Worm (Caenorhabditis elegans) whole organism, L1 larva: ENCODE results near the gene chca-1.

Experiments used
- C16A3.4 ChIP-seq: fragments of 150-350 bp; optimal IDR thresholded peaks from 2 replicates; lab custom pipeline; 2014; ENCODE audit warnings: missing biosample characterization, missing genetic modification characterization
- C34B4.2 ChIP-seq: sonication (generic microtip); optimal IDR thresholded peaks from 2 replicates; lab custom pipeline; 2017; ENCODE audit warnings: mild to moderate bottlenecking, missing genetic modification characterization, missing compliant biosample characterization
- aha-1 ChIP-seq: fragments of 150-350 bp; optimal IDR thresholded peaks from 2 replicates; lab custom pipeline; 2014; ENCODE audit warnings: missing biosample characterization, missing genetic modification characterization
- alr-1 ChIP-seq: fragments of 200-800 bp; sonication (Bioruptor generic); optimal IDR thresholded peaks from 2 replicates; lab custom pipeline; 2018; ENCODE audit warnings: borderline replicate concordance, mild to moderate bottlenecking, missing genetic modification characterization, missing compliant biosample characterization
- aly-2 ChIP-seq: fragments of 150-350 bp; optimal IDR thresholded peaks from 2 replicates; lab custom pipeline; 2014; ENCODE audit warnings: missing biosample characterization, missing genetic modification characterization
- blmp-1 ChIP-seq: fragments of 150-350 bp; optimal IDR thresholded peaks from 2 replicates; lab custom pipeline; 2014; ENCODE audit warnings: missing biosample characterization, missing genetic modification characterization
- ceh-8 ChIP-seq: fragments of 200-800 bp; sonication (Bioruptor generic); optimal IDR thresholded peaks from 2 replicates; lab custom pipeline; 2018; ENCODE audit warnings: mild to moderate bottlenecking, missing genetic modification characterization, moderate library complexity, missing compliant biosample characterization
- ceh-88 ChIP-seq: fragments of 200-800 bp; sonication (Bioruptor generic); IDR thresholded peaks from 2 replicates; pipeline ENCODE4 v1.3.6; 2022; ENCODE audit warnings: missing genetic modification characterization, missing compliant biosample characterization
- ceh-90 ChIP-seq: sonication (generic microtip); optimal IDR thresholded peaks from 2 replicates; lab custom pipeline; 2016; ENCODE audit warnings: missing genetic modification characterization, missing compliant biosample characterization
- efl-1 ChIP-seq, 4 experiments: fragments of 150-350 bp; optimal IDR thresholded peaks in 3 of 4; peaks in 1 of 4; 1 replicate in 1 of 4; 2 replicates in 3 of 4; lab custom pipeline; 2014; ENCODE audit warnings: missing biosample characterization in 2 of 4, missing genetic modification characterization in 2 of 4, missing genetic modification reagents in 2 of 4
- efl-3 ChIP-seq: fragments of 200-800 bp; sonication (Bioruptor generic); optimal IDR thresholded peaks from 2 replicates; lab custom pipeline; 2018; ENCODE audit warnings: mild to moderate bottlenecking, missing genetic modification characterization, missing compliant biosample characterization
- egl-13 ChIP-seq: sonication (generic microtip); optimal IDR thresholded peaks from 2 replicates; lab custom pipeline; 2016; ENCODE audit warnings: missing genotype, missing genetic modification reagents, missing genetic modification characterization, missing compliant biosample characterization
- fkh-8 ChIP-seq: sonication (generic microtip); optimal IDR thresholded peaks from 2 replicates; lab custom pipeline; 2016; ENCODE audit warnings: mild to moderate bottlenecking, missing genetic modification characterization, missing compliant biosample characterization
- lin-14 ChIP-seq: fragments of 200-800 bp; sonication (Bioruptor generic); optimal IDR thresholded peaks from 2 replicates; lab custom pipeline; 2018; ENCODE audit warnings: mild to moderate bottlenecking, missing genetic modification characterization, moderate library complexity, missing compliant biosample characterization
- lin-35 ChIP-seq, 2 experiments: fragments of 150-350 bp; optimal IDR thresholded peaks; 2 replicates each; lab custom pipeline; 2014; ENCODE audit warnings: missing biosample characterization in 2 of 2, missing genetic modification characterization in 2 of 2, missing genetic modification reagents in 2 of 2
- lin-39 ChIP-seq: fragments of 150-350 bp; optimal IDR thresholded peaks from 2 replicates; lab custom pipeline; 2014; ENCODE audit warnings: missing biosample characterization, missing genetic modification reagents, missing genetic modification characterization
- lir-3 ChIP-seq: sonication (generic microtip); optimal IDR thresholded peaks from 2 replicates; lab custom pipeline; 2016; ENCODE audit warnings: mild to moderate bottlenecking, missing genetic modification characterization, moderate library complexity, missing compliant biosample characterization; ENCODE audit not compliant: poor library complexity
- lsy-2 ChIP-seq, 2 experiments: fragments of 150-350 bp; optimal IDR thresholded peaks; 2 replicates each; lab custom pipeline; 2014; ENCODE audit warnings: missing biosample characterization in 2 of 2, missing genetic modification characterization in 2 of 2
- mef-2 ChIP-seq: fragments of 150-350 bp; optimal IDR thresholded peaks from 2 replicates; lab custom pipeline; 2014; ENCODE audit warnings: missing biosample characterization, missing genetic modification characterization
- nhr-20 ChIP-seq: sonication (generic microtip); optimal IDR thresholded peaks from 2 replicates; lab custom pipeline; 2016; ENCODE audit warnings: mild to moderate bottlenecking, missing genetic modification characterization, missing compliant biosample characterization
- nhr-237 ChIP-seq: fragments of 150-350 bp; optimal IDR thresholded peaks from 2 replicates; lab custom pipeline; 2014; ENCODE audit warnings: missing biosample characterization, missing genetic modification characterization
- nhr-71 ChIP-seq: sonication (generic microtip); optimal IDR thresholded peaks from 2 replicates; lab custom pipeline; 2016; ENCODE audit warnings: mild to moderate bottlenecking, missing genetic modification characterization, moderate library complexity, missing compliant biosample characterization
- nhr-77 ChIP-seq: fragments of 150-350 bp; optimal IDR thresholded peaks from 2 replicates; lab custom pipeline; 2014; ENCODE audit warnings: missing biosample characterization, missing genetic modification characterization
- nhr-85 ChIP-seq: sonication (generic microtip); peaks from one replicate; lab custom pipeline; 2016; ENCODE audit warnings: missing genetic modification characterization, inconsistent platforms, missing compliant biosample characterization
- pax-3 ChIP-seq: fragments of 200-800 bp; sonication (Bioruptor generic); optimal IDR thresholded peaks from 2 replicates; lab custom pipeline; 2018; ENCODE audit warnings: mild to moderate bottlenecking, missing genetic modification characterization, moderate library complexity, missing compliant biosample characterization
- rnt-1 ChIP-seq: sonication (generic microtip); optimal IDR thresholded peaks from 2 replicates; lab custom pipeline; 2016; ENCODE audit warnings: mild to moderate bottlenecking, missing genetic modification characterization, moderate library complexity, missing compliant biosample characterization
- snu-23 ChIP-seq: sonication (generic microtip); optimal IDR thresholded peaks from 2 replicates; lab custom pipeline; 2016; ENCODE audit warnings: missing genetic modification characterization, missing compliant biosample characterization
- sox-4 ChIP-seq: sonication (generic microtip); optimal IDR thresholded peaks from 2 replicates; lab custom pipeline; 2016; ENCODE audit warnings: missing genetic modification characterization, missing compliant biosample characterization
- swsn-7 ChIP-seq: sonication (generic microtip); optimal IDR thresholded peaks from 2 replicates; lab custom pipeline; 2016; ENCODE audit warnings: missing genetic modification characterization, missing compliant biosample characterization
- tlp-1 ChIP-seq: fragments of 150-350 bp; optimal IDR thresholded peaks from 2 replicates; lab custom pipeline; 2014; ENCODE audit warnings: missing biosample characterization, missing genetic modification characterization
- unc-62 ChIP-seq: fragments of 150-350 bp; optimal IDR thresholded peaks from 2 replicates; lab custom pipeline; 2014; ENCODE audit warnings: missing biosample characterization, missing genetic modification reagents, missing genetic modification characterization
- unc-86 ChIP-seq: sonication (generic microtip); optimal IDR thresholded peaks from 2 replicates; lab custom pipeline; 2016; ENCODE audit warnings: missing genetic modification characterization, missing compliant biosample characterization
- vab-15 ChIP-seq: sonication (generic microtip); optimal IDR thresholded peaks from 2 replicates; lab custom pipeline; 2017; ENCODE audit warnings: missing genotype, mild to moderate bottlenecking, missing genetic modification characterization, missing compliant biosample characterization

Gene chca-1

DNA sequence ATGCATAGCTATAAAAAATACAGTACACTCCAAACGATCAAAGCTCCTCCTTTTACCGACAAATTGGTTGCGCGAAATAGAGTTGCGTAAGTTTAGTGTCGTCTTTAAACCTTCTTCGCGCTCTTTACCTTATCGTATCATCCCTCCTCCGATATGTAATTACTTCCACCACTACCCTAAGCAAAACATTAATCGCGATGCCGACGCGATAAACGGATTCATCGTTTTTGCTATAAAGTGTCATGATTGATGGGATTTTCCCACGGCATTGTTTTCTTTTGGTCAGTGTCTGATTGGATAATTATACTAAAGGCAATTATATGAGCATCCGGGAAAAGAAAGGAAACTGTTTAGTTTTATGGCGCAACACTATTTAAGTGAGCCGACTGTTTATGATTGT, 32.4 kb upstream of the chca-1 start:
- TF ChIP-seq lin-14 (GFP tag; lab: Kevin White, UChicago) (peak; percentile 6), ceh-8 (GFP tag; lab: Kevin White, UChicago) (no peak), blmp-1 (tag; lab: Kevin White, UChicago) (peak; percentile 14), rnt-1 (peak; percentile 20)

DNA sequence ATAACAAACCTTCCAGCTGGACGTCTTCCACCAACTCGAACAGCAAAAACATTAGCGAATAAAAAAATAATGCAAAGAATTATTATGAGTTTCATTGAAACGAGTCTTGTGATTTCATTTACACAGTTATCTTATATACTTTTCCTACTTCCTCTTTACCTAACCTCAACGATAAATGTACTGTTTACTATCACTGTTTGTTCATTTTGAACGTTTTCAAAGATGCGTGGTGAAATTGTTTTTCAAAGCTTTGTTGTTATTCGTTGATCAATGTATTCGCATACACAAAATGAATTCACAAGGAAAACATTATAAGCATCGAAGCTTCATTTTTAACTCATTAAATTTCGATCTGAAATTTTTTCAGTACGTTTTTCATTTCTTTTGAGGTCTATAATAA, 28.9 kb upstream of the chca-1 start, which contains the start of gene W09C2.7:
W09C2.7 (minus strand) TSS at position 101 of the 400 bp plus-strand sequence.
- TF ChIP-seq unc-86 (tag; lab: Kevin White, UChicago): no peak
- no peak for TF ChIP-seq tlp-1 (tag; lab: Kevin White, UChicago)
- TF ChIP-seq efl-3: no peak
- TF ChIP-seq lin-39 (tag; lab: Kevin White, UChicago): no peak
- TF ChIP-seq C34B4.2 (tag; lab: Kevin White, UChicago): no peak
- TF ChIP-seq nhr-85 (tag; lab: Kevin White, UChicago): no peak
- no peak for TF ChIP-seq lsy-2 (tag; optimal IDR thresholded peaks at IDR 0.05; lab: Kevin White, UChicago)

DNA sequence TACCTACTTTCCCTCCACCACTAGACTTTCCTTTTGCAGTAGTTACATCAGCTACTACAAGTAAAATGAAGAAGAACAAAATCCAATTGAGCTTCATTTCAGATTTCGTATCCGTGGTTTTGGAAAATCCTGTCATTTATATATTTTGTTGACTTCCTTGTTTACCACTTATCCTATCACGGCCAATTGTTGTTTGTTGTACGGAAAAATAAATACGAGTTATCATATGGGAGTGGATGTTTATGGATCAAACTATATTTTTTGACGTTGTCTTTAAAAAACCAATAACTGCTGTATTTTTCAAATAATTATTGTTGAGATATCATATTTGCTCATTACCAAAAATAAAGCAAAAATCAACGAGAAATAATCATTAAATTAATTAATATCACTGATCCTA, 27.9 kb upstream of the chca-1 start, which contains the start of gene W09C2.9:
W09C2.9 (minus strand) TSS at position 101 of the 400 bp plus-strand sequence.
- TF ChIP-seq unc-62: no peak
- TF ChIP-seq ceh-90 (tag; lab: Kevin White, UChicago): no peak
- TF ChIP-seq ceh-88: no peak
- TF ChIP-seq lin-14 (GFP tag; lab: Kevin White, UChicago): no peak
- TF ChIP-seq vab-15 (tag; lab: Kevin White, UChicago): no peak
- no peak for TF ChIP-seq sox-4 (tag; lab: Kevin White, UChicago)
- TF ChIP-seq swsn-7 (tag; lab: Kevin White, UChicago): no peak
- no peak for TF ChIP-seq lir-3 (tag; lab: Kevin White, UChicago)
- no peak for TF ChIP-seq C16A3.4 (tag; lab: Kevin White, UChicago)
- no peak for TF ChIP-seq mef-2
- TF ChIP-seq nhr-71 (tag; lab: Kevin White, UChicago): no peak
- no peak for TF ChIP-seq pax-3 (tag; lab: Kevin White, UChicago)

DNA sequence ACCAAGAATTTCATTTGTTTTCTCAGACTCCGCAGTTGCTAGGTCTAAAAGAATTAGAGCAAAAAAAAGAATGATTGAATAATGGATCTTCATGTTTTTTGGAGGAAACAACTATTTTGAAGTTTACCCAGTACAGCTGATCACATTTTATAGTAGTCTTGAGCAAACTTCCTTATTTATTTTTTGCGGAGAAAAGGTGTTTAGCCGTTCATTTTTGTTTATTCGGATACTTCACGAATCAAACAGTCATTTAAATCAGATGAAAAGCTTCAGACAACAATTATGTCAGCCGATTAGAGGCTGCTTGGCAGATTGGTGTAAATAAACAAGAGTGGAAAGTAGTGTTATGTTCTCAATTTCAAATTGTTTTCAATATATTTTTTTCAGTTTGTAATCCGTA, 26.9 kb upstream of the chca-1 start, which contains the start of gene W09C2.8:
W09C2.8 (minus strand) TSS at position 101 of the 400 bp plus-strand sequence.
- no peak for TF ChIP-seq efl-1 (optimal IDR thresholded peaks at IDR 0.05; lab: Kevin White, UChicago)
- TF ChIP-seq efl-1 (GFP tag; optimal IDR thresholded peaks at IDR 0.05 in 1 of 2; lab: Kevin White, UChicago): peak in 1 of 2 experiments; percentile 83
- TF ChIP-seq aha-1: no peak
- TF ChIP-seq alr-1: no peak
- TF ChIP-seq, all 84 proteins: peak for 1

DNA sequence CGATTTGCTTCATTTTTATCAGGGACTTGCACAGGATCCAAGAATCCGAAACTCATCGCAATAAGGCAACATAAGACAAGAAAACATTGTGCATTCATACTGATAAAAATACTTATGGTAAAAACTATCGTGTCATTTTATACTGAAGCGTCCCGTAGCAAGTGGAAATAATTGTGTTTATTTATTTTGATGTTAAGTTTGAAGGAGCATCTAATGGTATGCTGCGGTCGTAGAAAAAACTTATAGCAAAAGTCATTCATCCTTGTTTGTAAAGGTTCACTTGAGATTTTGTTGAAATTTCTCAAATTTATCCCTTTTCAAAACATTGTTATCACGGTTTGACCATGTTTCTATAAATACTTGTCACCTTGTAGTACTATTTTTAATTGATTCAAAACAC, 26.2 kb upstream of the chca-1 start, which contains the start of gene W09C2.10:
W09C2.10 (minus strand) TSS at position 101 of the 400 bp plus-strand sequence.
- TF ChIP-seq lir-3 (tag; lab: Kevin White, UChicago): no peak
- no peak for TF ChIP-seq egl-13

DNA sequence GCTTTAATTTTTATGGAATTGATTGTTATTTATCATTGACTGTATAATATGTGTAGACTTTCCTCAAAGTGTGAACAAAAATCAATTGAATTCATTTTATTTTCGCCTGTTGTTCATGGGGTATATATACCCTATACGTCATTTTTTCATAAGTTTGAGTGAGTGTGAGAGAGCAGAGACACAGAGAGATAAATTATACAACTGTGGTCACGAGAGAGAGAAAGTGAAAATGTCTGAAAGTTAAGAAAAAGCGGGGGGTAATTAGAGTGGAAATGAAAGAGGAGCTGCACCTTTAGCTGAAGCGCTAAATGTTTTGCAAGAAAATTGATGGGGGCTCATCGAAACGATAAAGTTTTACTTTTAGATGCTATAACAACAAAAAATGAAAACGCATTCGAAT, 25.4 kb upstream of the chca-1 start:
- TF ChIP-seq nhr-71 (tag; lab: Kevin White, UChicago) (peak; percentile 30), snu-23 (peak; percentile 33), ceh-8 (GFP tag; lab: Kevin White, UChicago) (no peak), lsy-2 (tag; optimal IDR thresholded peaks at IDR 0.05; lab: Kevin White, UChicago) (no peak), nhr-77 (tag; lab: Kevin White, UChicago) (no peak), aly-2 (tag; lab: Kevin White, UChicago) (no peak), blmp-1 (tag; lab: Kevin White, UChicago) (peak; percentile 54), nhr-20 (tag; lab: Kevin White, UChicago) (peak; percentile 1), fkh-8 (tag; lab: Kevin White, UChicago) (peak; percentile 9), lin-14 (GFP tag; lab: Kevin White, UChicago) (peak; percentile 10), nhr-237 (tag; lab: Kevin White, UChicago) (no peak), lin-35 (GFP tag; optimal IDR thresholded peaks at IDR 0.05; lab: Kevin White, UChicago) (peak in 1 of 2 experiments; percentile 29)
- TF ChIP-seq, all 84 proteins: peak for 7
